Fruit fly (Drosophila melanogaster) whole organism, embryonic: Measurements from ENCODE around the gene CG33110.

ENCODE experiments used
- Atf-2 ChIP-seq: fragments of 200-800 bp; sonication (Bioruptor generic); optimal IDR thresholded peaks from 2 replicates; lab custom pipeline; 2016; ENCODE audit warnings: missing biosample characterization, missing genetic modification characterization
- Awh ChIP-seq: fragments of 200-800 bp; sonication (Bioruptor generic); IDR thresholded peaks from 2 replicates; pipeline ENCODE4, ENCODE4 v1.3.6; 2022; ENCODE audit warnings: missing biosample characterization, missing genetic modification characterization
- Bteb2 ChIP-seq: fragments of 200-800 bp; sonication (Bioruptor generic); optimal IDR thresholded peaks from 2 replicates; lab custom pipeline; 2016; ENCODE audit warnings: missing biosample characterization, missing genetic modification characterization
- CG10321 ChIP-seq: fragments of 200-800 bp; sonication (Bioruptor generic); IDR thresholded peaks from 2 replicates; pipeline ENCODE4 v1.3.6; 2022; ENCODE audit warnings: missing biosample characterization, missing genetic modification characterization
- CG13894 ChIP-seq: fragments of 200-800 bp; sonication (Bioruptor generic); optimal IDR thresholded peaks from 3 replicates; lab custom pipeline; 2018; ENCODE audit warnings: missing biosample characterization, mild to moderate bottlenecking, missing genetic modification characterization, moderate library complexity
- CG14710 ChIP-seq: fragments of 200-800 bp; sonication (Bioruptor generic); optimal IDR thresholded peaks from 3 replicates; lab custom pipeline; 2019; ENCODE audit warnings: missing biosample characterization, mild to moderate bottlenecking, missing genetic modification characterization, moderate library complexity
- CG14965 ChIP-seq: fragments of 200-800 bp; sonication (Bioruptor generic); optimal IDR thresholded peaks from 2 replicates; lab custom pipeline; 2016; ENCODE audit warnings: missing biosample characterization, missing genetic modification characterization, borderline replicate concordance
- CG15601 ChIP-seq: fragments of 200-800 bp; sonication (Bioruptor generic); optimal IDR thresholded peaks from 3 replicates; lab custom pipeline; 2019; ENCODE audit warnings: missing biosample characterization, mild to moderate bottlenecking, missing genetic modification characterization, moderate library complexity
- CG17359 ChIP-seq: fragments of 200-800 bp; sonication (Bioruptor generic); optimal IDR thresholded peaks from 3 replicates; lab custom pipeline; 2018; ENCODE audit warnings: missing biosample characterization, mild to moderate bottlenecking, missing genetic modification characterization, moderate library complexity
- CG18476 ChIP-seq: fragments of 200-800 bp; sonication (Bioruptor generic); optimal IDR thresholded peaks from 2 replicates; lab custom pipeline; 2016; ENCODE audit warnings: missing biosample characterization, mild to moderate bottlenecking, missing genetic modification characterization
- CG18599 ChIP-seq: fragments of 200-800 bp; sonication (Bioruptor generic); optimal IDR thresholded peaks from 3 replicates; lab custom pipeline; 2017; ENCODE audit warnings: missing biosample characterization, missing genetic modification characterization, mild to moderate bottlenecking, moderate library complexity, missing genetic modification reagents
- CG2678 ChIP-seq: fragments of 200-800 bp; sonication (Bioruptor generic); optimal IDR thresholded peaks from 3 replicates; lab custom pipeline; 2019; ENCODE audit warnings: missing biosample characterization, mild to moderate bottlenecking, missing genetic modification characterization, moderate library complexity
- CG2875 ChIP-seq: fragments of 200-800 bp; sonication (Bioruptor generic); optimal IDR thresholded peaks from 2 replicates; lab custom pipeline; 2017; ENCODE audit warnings: missing biosample characterization, mild to moderate bottlenecking, missing genetic modification characterization, missing genetic modification reagents
- CG30020 ChIP-seq: fragments of 200-800 bp; optimal IDR thresholded peaks from 2 replicates; lab custom pipeline; 2019; ENCODE audit warnings: missing biosample characterization, mild to moderate bottlenecking, missing genetic modification characterization, moderate library complexity
- CG3163 ChIP-seq: fragments of 200-800 bp; sonication (Bioruptor generic); optimal IDR thresholded peaks from 3 replicates; lab custom pipeline; 2016; ENCODE audit warnings: missing biosample characterization, missing genetic modification characterization
- CG34224 ChIP-seq: fragments of 200-800 bp; sonication (Bioruptor generic); IDR thresholded peaks from 3 replicates; pipeline ENCODE4 v1.3.6; 2022; ENCODE audit warnings: missing biosample characterization, missing genetic modification characterization; ENCODE audit not compliant: partially characterized antibody
- CG34422 ChIP-seq: fragments of 200-800 bp; sonication (Bioruptor generic); IDR thresholded peaks from 3 replicates; pipeline ENCODE4 v1.3.6; 2022; ENCODE audit warnings: missing biosample characterization, missing genetic modification characterization
- CG3995 ChIP-seq: fragments of 200-800 bp; sonication (Bioruptor generic); optimal IDR thresholded peaks from 3 replicates; lab custom pipeline; 2016; ENCODE audit warnings: missing biosample characterization, missing genetic modification characterization
- CG4424 ChIP-seq: fragments of 200-800 bp; sonication (Bioruptor generic); optimal IDR thresholded peaks from 3 replicates; lab custom pipeline; 2016; ENCODE audit warnings: missing biosample characterization, missing genetic modification characterization
- CG4707 ChIP-seq: fragments of 200-800 bp; sonication (Bioruptor generic); optimal IDR thresholded peaks from 2 replicates; lab custom pipeline; 2018; ENCODE audit warnings: missing biosample characterization, mild to moderate bottlenecking, missing genetic modification characterization, moderate library complexity
- CG4854 ChIP-seq: fragments of 200-800 bp; sonication (Bioruptor generic); optimal IDR thresholded peaks from 2 replicates; lab custom pipeline; 2016; ENCODE audit warnings: missing biosample characterization, missing genetic modification characterization, inconsistent platforms
- CG5180 ChIP-seq: fragments of 200-800 bp; sonication (Bioruptor generic); optimal IDR thresholded peaks from 3 replicates; lab custom pipeline; 2017; ENCODE audit warnings: missing biosample characterization, missing genetic modification characterization, mild to moderate bottlenecking, moderate library complexity, missing genetic modification reagents
- CG6854 ChIP-seq: fragments of 200-800 bp; sonication (Bioruptor generic); optimal IDR thresholded peaks from 3 replicates; lab custom pipeline; 2017; ENCODE audit warnings: missing biosample characterization, mild to moderate bottlenecking, missing genetic modification characterization
- CG7556 ChIP-seq: fragments of 200-800 bp; sonication (Bioruptor generic); optimal IDR thresholded peaks from 2 replicates; lab custom pipeline; 2017; ENCODE audit warnings: missing biosample characterization, mild to moderate bottlenecking, missing genetic modification characterization
- CG8359 ChIP-seq: fragments of 200-800 bp; sonication (Bioruptor generic); optimal IDR thresholded peaks from 2 replicates; lab custom pipeline; 2017; ENCODE audit warnings: missing biosample characterization, mild to moderate bottlenecking, missing genetic modification characterization, borderline replicate concordance
- CG9437 ChIP-seq: fragments of 200-800 bp; sonication (Bioruptor generic); optimal IDR thresholded peaks from 2 replicates; lab custom pipeline; 2018; ENCODE audit warnings: missing biosample characterization, mild to moderate bottlenecking, missing genetic modification characterization
- Camta ChIP-seq: fragments of 200-800 bp; sonication (Bioruptor generic); optimal IDR thresholded peaks from 2 replicates; lab custom pipeline; 2016; ENCODE audit warnings: missing biosample characterization, missing genetic modification characterization
- CrebB ChIP-seq: fragments of 200-800 bp; sonication (Bioruptor generic); optimal IDR thresholded peaks from 3 replicates; lab custom pipeline; 2018; ENCODE audit warnings: missing biosample characterization, mild to moderate bottlenecking, missing genetic modification characterization
- D ChIP-seq, 2 experiments: fragments of 200-800 bp in 1 of 2; fragments of >200 bp in 1 of 2; sonication (Bioruptor generic) in 1 of 2; optimal IDR thresholded peaks; 2 replicates in 1 of 2; 3 replicates in 1 of 2; lab custom pipeline; 2017; ENCODE audit warnings: mild to moderate bottlenecking in 1 of 2, missing biosample characterization in 1 of 2, missing genetic modification characterization in 1 of 2, missing genetic modification reagents in 1 of 2
- Dad ChIP-seq: fragments of 200-800 bp; sonication (Bioruptor generic); optimal IDR thresholded peaks from 3 replicates; lab custom pipeline; 2016; ENCODE audit warnings: missing biosample characterization, missing genetic modification characterization
- Elba2 ChIP-seq: fragments of 200-800 bp; sonication (Bioruptor generic); optimal IDR thresholded peaks from 3 replicates; lab custom pipeline; 2016; ENCODE audit warnings: missing biosample characterization, missing genetic modification characterization
- Hmr ChIP-seq: fragments of 200-800 bp; sonication (Bioruptor generic); optimal IDR thresholded peaks from 3 replicates; lab custom pipeline; 2017; ENCODE audit warnings: mild to moderate bottlenecking, missing biosample characterization, missing genetic modification reagents, missing genetic modification characterization
- Jarid2 ChIP-seq: fragments of 200-800 bp; sonication (Bioruptor generic); optimal IDR thresholded peaks from 3 replicates; lab custom pipeline; 2017; ENCODE audit warnings: mild to moderate bottlenecking, missing biosample characterization, missing genetic modification reagents, missing genetic modification characterization
- Nf-YB ChIP-seq: fragments of 200-800 bp; sonication (Bioruptor generic); optimal IDR thresholded peaks from 3 replicates; lab custom pipeline; 2019; ENCODE audit warnings: missing biosample characterization, mild to moderate bottlenecking, missing genetic modification characterization, moderate library complexity
- Nf-YC ChIP-seq: fragments of 200-800 bp; optimal IDR thresholded peaks from 3 replicates; lab custom pipeline; 2019; ENCODE audit warnings: missing biosample characterization, mild to moderate bottlenecking, missing genetic modification characterization, moderate library complexity
- Pdp1 ChIP-seq, 2 experiments: fragments of 200-800 bp; sonication (Bioruptor generic); optimal IDR thresholded peaks; 3 replicates each; lab custom pipeline; 2016; ENCODE audit warnings: missing biosample characterization in 2 of 2, missing genetic modification characterization in 2 of 2, mild to moderate bottlenecking in 1 of 2, moderate library complexity in 1 of 2
- ac ChIP-seq: fragments of 200-800 bp; sonication (Bioruptor generic); optimal IDR thresholded peaks from 3 replicates; lab custom pipeline; 2017; ENCODE audit warnings: missing biosample characterization, mild to moderate bottlenecking, missing genetic modification characterization
- cg ChIP-seq: fragments of 200-800 bp; sonication (Bioruptor generic); optimal IDR thresholded peaks from 3 replicates; lab custom pipeline; 2019; ENCODE audit warnings: missing biosample characterization, mild to moderate bottlenecking, missing genetic modification characterization, moderate library complexity
- chm ChIP-seq: fragments of 200-800 bp; sonication (Bioruptor generic); IDR thresholded peaks from 2 replicates; pipeline ENCODE4 v1.3.6; 2022; ENCODE audit warnings: missing biosample characterization, missing genetic modification characterization
- mirr ChIP-seq: fragments of 200-800 bp; sonication (Bioruptor generic); optimal IDR thresholded peaks from 3 replicates; lab custom pipeline; 2018; ENCODE audit warnings: missing biosample characterization, mild to moderate bottlenecking, missing genetic modification characterization
- nom ChIP-seq: fragments of 200-800 bp; sonication (Bioruptor generic); optimal IDR thresholded peaks from 2 replicates; lab custom pipeline; 2017; ENCODE audit warnings: missing biosample characterization, missing genetic modification characterization, mild to moderate bottlenecking, moderate library complexity, missing genetic modification reagents
- odd ChIP-seq: fragments of 200-800 bp; sonication (Bioruptor generic); optimal IDR thresholded peaks from 2 replicates; lab custom pipeline; 2017; ENCODE audit warnings: missing biosample characterization, mild to moderate bottlenecking, missing genetic modification characterization
- pnt ChIP-seq: fragments of 200-800 bp; sonication (Bioruptor generic); optimal IDR thresholded peaks from 3 replicates; lab custom pipeline; 2016; ENCODE audit warnings: missing biosample characterization, missing genetic modification characterization
- pros ChIP-seq: fragments of 200-800 bp; sonication (Bioruptor generic); optimal IDR thresholded peaks from 3 replicates; lab custom pipeline; 2019; ENCODE audit warnings: missing biosample characterization, mild to moderate bottlenecking, missing genetic modification characterization, moderate library complexity
- psq ChIP-seq: fragments of 200-800 bp; sonication (Bioruptor generic); optimal IDR thresholded peaks from 2 replicates; lab custom pipeline; 2017; ENCODE audit warnings: missing biosample characterization, missing genetic modification characterization
- sna ChIP-seq: fragments of 200-800 bp; sonication (Bioruptor generic); IDR thresholded peaks from 2 replicates; pipeline ENCODE4 v1.3.6; 2022; ENCODE audit warnings: missing biosample characterization, missing genetic modification characterization; ENCODE audit not compliant: partially characterized antibody
- so ChIP-seq: fragments of 200-800 bp; sonication (Bioruptor generic); IDR thresholded peaks from 3 replicates; pipeline ENCODE4 v1.3.6; 2022; ENCODE audit warnings: missing biosample characterization, missing genetic modification characterization

CG33110 gene

DNA sequence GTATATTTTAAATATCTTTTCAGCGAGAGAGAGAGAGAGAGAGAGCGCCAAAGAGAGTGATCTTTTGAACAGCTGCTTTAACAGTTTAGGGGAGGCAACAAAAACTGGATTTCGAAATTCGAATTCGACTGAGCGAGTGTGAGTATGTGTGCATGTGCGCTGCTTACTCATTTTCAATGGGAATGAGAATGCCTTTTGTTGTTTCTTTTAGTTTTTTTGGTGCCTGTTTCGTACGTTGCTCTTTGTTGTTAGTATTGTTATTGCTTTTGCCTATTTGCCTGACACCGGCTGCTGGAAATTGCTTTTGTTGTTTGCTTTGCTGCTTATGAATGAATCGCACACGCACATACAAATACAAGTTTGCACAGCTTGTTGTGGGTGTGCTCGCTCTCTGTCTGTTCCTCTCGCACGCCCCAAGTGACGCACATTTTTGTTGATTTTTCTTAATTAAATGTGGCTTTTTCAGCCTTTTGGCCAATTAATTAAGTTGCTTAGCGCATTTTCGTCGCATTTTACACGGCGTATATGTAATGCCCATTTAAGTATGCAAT is 56.9 kb downstream of the CG33110 start (continued):
- TF ChIP-seq so (GFP tag; lab: Robert Waterston, UW) (peak; percentile 51; the same call in 1 of the 3 replicates), pnt (GFP tag; lab: Kevin White, UChicago) (no peak), Hmr (GFP tag; lab: Kevin White, UChicago) (peak; percentile 79), CrebB (tag; lab: Kevin White, UChicago) (peak; percentile 79), Nf-YB (peak; percentile 18), cg (GFP tag; lab: Kevin White, UChicago) (peak; percentile 73), CG10321 (GFP tag; lab: Robert Waterston, UW) (peak; percentile 72), CG4854 (GFP tag; lab: Kevin White, UChicago) (peak; percentile 30), CG3163 (peak; percentile 45), CG30020 (tag; lab: Kevin White, UChicago) (no peak), CG15601 (tag; lab: Kevin White, UChicago) (peak; percentile 23), ac (GFP tag; lab: Kevin White, UChicago) (peak; percentile 9), CG13894 (tag; lab: Kevin White, UChicago) (peak; percentile 62), CG7556 (peak; percentile 24), sna (GFP tag; lab: Robert Waterston, UW) (no peak), CG5180 (GFP tag; lab: Kevin White, UChicago) (peak; percentile 33), Awh (GFP tag; lab: Robert Waterston, UW) (peak; percentile 55; the same call in 1 of the 2 replicates), Nf-YC (tag; lab: Kevin White, UChicago) (peak; percentile 0), Camta (GFP tag; lab: Kevin White, UChicago) (peak; percentile 29), CG34224 (peak; percentile 38; the same call in 1 of the 3 replicates), CG4707 (GFP tag; lab: Kevin White, UChicago) (peak; percentile 50), chm (GFP tag; lab: Robert Waterston, UW) (peak; percentile 16; the same call in 1 of the 2 replicates), CG8359 (GFP tag; lab: Kevin White, UChicago) (peak; percentile 48), CG6854 (GFP tag; lab: Kevin White, UChicago) (peak; percentile 36), CG2678 (peak; percentile 63), Jarid2 (GFP tag; lab: Kevin White, UChicago) (peak; percentile 35), CG14710 (tag; lab: Kevin White, UChicago) (peak; percentile 14), CG17359 (peak; percentile 37), CG2875 (peak; percentile 21), CG9437 (GFP tag; lab: Kevin White, UChicago) (no peak), Pdp1 (GFP tag; optimal IDR thresholded peaks at IDR 0.05; lab: Kevin White, UChicago) (peak; percentile 0 to 65), CG18599 (GFP tag; lab: Kevin White, UChicago) (peak; percentile 65), CG18476 (no peak), Atf-2 (no peak), CG3995 (GFP tag; lab: Kevin White, UChicago) (no peak), odd (GFP tag; lab: Kevin White, UChicago) (peak; percentile 69), Elba2 (peak; percentile 66), CG14965 (GFP tag; lab: Kevin White, UChicago) (peak; percentile 30), pros (GFP tag; lab: Kevin White, UChicago) (peak; percentile 69), mirr (GFP tag; lab: Kevin White, UChicago) (peak; percentile 81), psq (peak; percentile 67), CG34422 (GFP tag; lab: Robert Waterston, UW) (peak; percentile 67; the same call in 1 of the 3 replicates), D (optimal IDR thresholded peaks at IDR 0.05; lab: Kevin White, UChicago) (peak; percentile 49), D (GFP tag; optimal IDR thresholded peaks at IDR 0.05; lab: Kevin White, UChicago) (peak; percentile 65), Bteb2 (GFP tag; lab: Kevin White, UChicago) (peak; percentile 50), nom (GFP tag; lab: Kevin White, UChicago) (peak; percentile 97), Dad (no peak), CG4424 (GFP tag; lab: Kevin White, UChicago) (peak; percentile 1)
